Worm (Caenorhabditis elegans) whole organism, L3 larva: Measurements from ENCODE around the gene Y39A1A.31.

ENCODE experiments used
- R02D3.7 ChIP-seq: fragments of 150-350 bp; optimal IDR thresholded peaks from 2 replicates; lab custom pipeline; 2014; ENCODE audit warnings: missing biosample characterization, missing genetic modification characterization
- ZK546.5 ChIP-seq: sonication (generic microtip); optimal IDR thresholded peaks from 2 replicates; lab custom pipeline; 2017; ENCODE audit warnings: missing biosample characterization, missing genetic modification characterization
- aly-2 ChIP-seq: fragments of 150-350 bp; optimal IDR thresholded peaks from 2 replicates; lab custom pipeline; 2014; ENCODE audit warnings: missing biosample characterization, missing genetic modification characterization
- ama-1 ChIP-seq: fragments of 150-350 bp; optimal IDR thresholded peaks from 2 replicates; lab custom pipeline; 2018
- ceh-16 ChIP-seq: sonication (generic microtip); optimal IDR thresholded peaks from 2 replicates; lab custom pipeline; 2017; ENCODE audit warnings: missing biosample characterization, missing genetic modification characterization
- ceh-28 ChIP-seq: fragments of 150-350 bp; optimal IDR thresholded peaks from 2 replicates; lab custom pipeline; 2014; ENCODE audit warnings: missing biosample characterization, missing genetic modification reagents, missing genetic modification characterization
- ceh-82 ChIP-seq: fragments of 150-350 bp; optimal IDR thresholded peaks from 2 replicates; lab custom pipeline; 2014; ENCODE audit warnings: missing biosample characterization, missing genetic modification characterization
- ceh-9 ChIP-seq: sonication (generic microtip); optimal IDR thresholded peaks from 2 replicates; lab custom pipeline; 2018; ENCODE audit warnings: missing biosample characterization, missing genetic modification characterization
- daf-12 ChIP-seq: fragments of 150-350 bp; optimal IDR thresholded peaks from 2 replicates; lab custom pipeline; 2014; ENCODE audit warnings: missing biosample characterization, missing genetic modification reagents, missing genetic modification characterization
- egl-27 ChIP-seq: sonication (generic microtip); optimal IDR thresholded peaks from 4 replicates; lab custom pipeline; 2017; ENCODE audit warnings: missing biosample characterization, missing genetic modification reagents, missing genetic modification characterization
- egl-5 ChIP-seq: fragments of 150-350 bp; optimal IDR thresholded peaks from 2 replicates; lab custom pipeline; 2017; ENCODE audit warnings: missing biosample characterization, missing genetic modification reagents, missing genetic modification characterization, inconsistent platforms
- elt-1 ChIP-seq: fragments of 150-350 bp; optimal IDR thresholded peaks from 2 replicates; lab custom pipeline; 2014; ENCODE audit warnings: missing biosample characterization, missing genetic modification characterization
- elt-2 ChIP-seq: sonication (generic microtip); optimal IDR thresholded peaks from 2 replicates; lab custom pipeline; 2016; ENCODE audit warnings: missing genetic modification reagents, mild to moderate bottlenecking, missing genetic modification characterization, missing compliant biosample characterization
- elt-3 ChIP-seq, 3 experiments: fragments of 150-350 bp in 1 of 3; sonication (generic microtip) in 2 of 3; optimal IDR thresholded peaks; 2 replicates in 2 of 3; 4 replicates in 1 of 3; lab custom pipeline; 2014 to 2017; ENCODE audit warnings: missing biosample characterization in 3 of 3, missing genetic modification characterization in 3 of 3
- eor-1 ChIP-seq, 2 experiments: fragments of 150-350 bp; optimal IDR thresholded peaks; 2 replicates each; lab custom pipeline; 2014 to 2018; ENCODE audit warnings: missing biosample characterization in 2 of 2, missing genetic modification characterization in 2 of 2
- fkh-10 ChIP-seq: sonication (generic microtip); optimal IDR thresholded peaks from 2 replicates; lab custom pipeline; 2017; ENCODE audit warnings: missing biosample characterization, missing genetic modification reagents, missing genetic modification characterization
- fkh-2 ChIP-seq: fragments of 150-350 bp; optimal IDR thresholded peaks from 2 replicates; lab custom pipeline; 2014; ENCODE audit warnings: missing biosample characterization, missing genetic modification reagents, missing genetic modification characterization
- fos-1 ChIP-seq: fragments of 150-350 bp; optimal IDR thresholded peaks from 2 replicates; lab custom pipeline; 2014; ENCODE audit warnings: missing biosample characterization, missing genetic modification characterization
- hmg-11 ChIP-seq: sonication (generic microtip); optimal IDR thresholded peaks from 2 replicates; lab custom pipeline; 2016; ENCODE audit warnings: missing genetic modification characterization, missing compliant biosample characterization
- jun-1 ChIP-seq: fragments of 150-350 bp; optimal IDR thresholded peaks from 2 replicates; lab custom pipeline; 2014; ENCODE audit warnings: missing biosample characterization, missing genetic modification reagents, missing genetic modification characterization
- lin-15B ChIP-seq: fragments of 150-350 bp; optimal IDR thresholded peaks from 2 replicates; lab custom pipeline; 2014; ENCODE audit warnings: missing biosample characterization, missing genetic modification characterization
- lin-39 ChIP-seq: fragments of 150-350 bp; optimal IDR thresholded peaks from 2 replicates; lab custom pipeline; 2018; ENCODE audit warnings: missing biosample characterization, missing genetic modification reagents, missing genetic modification characterization
- lsy-12 ChIP-seq: sonication (generic microtip); optimal IDR thresholded peaks from 2 replicates; lab custom pipeline; 2016; ENCODE audit warnings: mild to moderate bottlenecking, missing genetic modification characterization, missing compliant biosample characterization
- mdl-1 ChIP-seq: fragments of 150-350 bp; optimal IDR thresholded peaks from 2 replicates; lab custom pipeline; 2014; ENCODE audit warnings: missing biosample characterization, missing genetic modification characterization
- mml-1 ChIP-seq: fragments of 150-350 bp; sonication (generic microtip); optimal IDR thresholded peaks from 3 replicates; lab custom pipeline; 2014; ENCODE audit warnings: missing biosample characterization, missing genetic modification characterization
- nfya-1 ChIP-seq: sonication (generic microtip); optimal IDR thresholded peaks from 2 replicates; lab custom pipeline; 2017; ENCODE audit warnings: missing genetic modification characterization, mild to moderate bottlenecking, missing compliant biosample characterization, antibody characterized with exemption, moderate library complexity; ENCODE audit not compliant: insufficient read depth
- nhr-11 ChIP-seq: fragments of 150-350 bp; optimal IDR thresholded peaks from 2 replicates; lab custom pipeline; 2014; ENCODE audit warnings: missing biosample characterization, missing genetic modification characterization
- nhr-12 ChIP-seq: fragments of 150-350 bp; optimal IDR thresholded peaks from 2 replicates; lab custom pipeline; 2014; ENCODE audit warnings: missing biosample characterization, missing genetic modification characterization
- nhr-23 ChIP-seq: fragments of 150-350 bp; optimal IDR thresholded peaks from 2 replicates; lab custom pipeline; 2014; ENCODE audit warnings: missing biosample characterization, missing genetic modification reagents, missing genetic modification characterization
- nhr-237 ChIP-seq: fragments of 150-350 bp; optimal IDR thresholded peaks from 2 replicates; lab custom pipeline; 2014; ENCODE audit warnings: missing biosample characterization, missing genetic modification characterization
- nhr-25 ChIP-seq: sonication (generic microtip); optimal IDR thresholded peaks from 2 replicates; lab custom pipeline; 2017; ENCODE audit warnings: missing biosample characterization, missing genetic modification characterization
- nhr-28 ChIP-seq: fragments of 150-350 bp; optimal IDR thresholded peaks from 2 replicates; lab custom pipeline; 2014; ENCODE audit warnings: missing biosample characterization, missing genetic modification characterization
- nhr-43 ChIP-seq: sonication (generic microtip); optimal IDR thresholded peaks from 2 replicates; lab custom pipeline; 2016; ENCODE audit warnings: mild to moderate bottlenecking, missing genetic modification characterization, missing compliant biosample characterization; ENCODE audit not compliant: poor library complexity, severe bottlenecking
- nhr-67 ChIP-seq: fragments of 150-350 bp; optimal IDR thresholded peaks from 2 replicates; lab custom pipeline; 2014; ENCODE audit warnings: missing biosample characterization, missing genetic modification characterization
- nhr-76 ChIP-seq: fragments of 150-350 bp; sonication (generic microtip); optimal IDR thresholded peaks from 5 replicates; lab custom pipeline; 2014; ENCODE audit warnings: missing biosample characterization, missing genetic modification characterization
- nhr-77 ChIP-seq: fragments of 150-350 bp; optimal IDR thresholded peaks from 2 replicates; lab custom pipeline; 2014; ENCODE audit warnings: missing biosample characterization, missing genetic modification characterization
- pha-4 ChIP-seq: fragments of 150-350 bp; optimal IDR thresholded peaks from 2 replicates; lab custom pipeline; 2014; ENCODE audit warnings: missing biosample characterization, missing genetic modification reagents, missing genetic modification characterization
- pqm-1 ChIP-seq: fragments of 150-350 bp; optimal IDR thresholded peaks from 2 replicates; lab custom pipeline; 2017; ENCODE audit warnings: missing biosample characterization, missing genetic modification characterization, inconsistent platforms
- sea-2 ChIP-seq: fragments of 150-350 bp; sonication (generic microtip); optimal IDR thresholded peaks from 4 replicates; lab custom pipeline; 2014; ENCODE audit warnings: missing biosample characterization, missing genetic modification reagents, missing genetic modification characterization
- skn-1 ChIP-seq: fragments of 150-350 bp; optimal IDR thresholded peaks from 2 replicates; lab custom pipeline; 2014; ENCODE audit warnings: missing biosample characterization, missing genetic modification characterization
- snpc-4 ChIP-seq: fragments of 150-350 bp; optimal IDR thresholded peaks from 2 replicates; lab custom pipeline; 2014; ENCODE audit warnings: missing biosample characterization, missing genetic modification characterization
- tbx-2 ChIP-seq: sonication (generic microtip); optimal IDR thresholded peaks from 2 replicates; lab custom pipeline; 2016; ENCODE audit warnings: mild to moderate bottlenecking, missing genetic modification characterization, missing compliant biosample characterization
- unc-39 ChIP-seq: sonication (generic microtip); optimal IDR thresholded peaks from 4 replicates; lab custom pipeline; 2017; ENCODE audit warnings: missing biosample characterization, missing genetic modification characterization
- unc-62 ChIP-seq: fragments of 150-350 bp; sonication (generic microtip); optimal IDR thresholded peaks from 4 replicates; lab custom pipeline; 2014; ENCODE audit warnings: missing biosample characterization, missing genetic modification reagents, missing genetic modification characterization
- zag-1 ChIP-seq: fragments of 150-350 bp; optimal IDR thresholded peaks from 2 replicates; lab custom pipeline; 2014; ENCODE audit warnings: missing biosample characterization, missing genetic modification characterization
- ztf-11 ChIP-seq: fragments of 150-350 bp; optimal IDR thresholded peaks from 2 replicates; lab custom pipeline; 2014; ENCODE audit warnings: missing biosample characterization, missing genetic modification characterization
- ztf-4 ChIP-seq: fragments of 150-350 bp; optimal IDR thresholded peaks from 2 replicates; lab custom pipeline; 2014; ENCODE audit warnings: missing biosample characterization, missing genetic modification characterization

The Y39A1A.31 gene

ce11 chrIII:10717479-10717878, 28.5 kb upstream of the Y39A1A.31 start:
- peak; percentile 17 for TF ChIP-seq lsy-12
- peak; percentile 63 for TF ChIP-seq elt-2 (tag; lab: Kevin White, UChicago)
- peak; percentile 87 for TF ChIP-seq nhr-23 (tag; lab: Kevin White, UChicago)
- no peak for TF ChIP-seq ztf-11 (tag; lab: Kevin White, UChicago)
- no peak for TF ChIP-seq hmg-11
- peak; percentile 96 for TF ChIP-seq ama-1
- peak; percentile 31 for TF ChIP-seq unc-39 (tag; lab: Kevin White, UChicago)
- no peak for TF ChIP-seq pha-4
- TF ChIP-seq egl-27 (tag; lab: Kevin White, UChicago): no peak
- no peak for TF ChIP-seq fkh-2 (tag; lab: Kevin White, UChicago)
- no peak for TF ChIP-seq nhr-67
- TF ChIP-seq ceh-82 (tag; lab: Kevin White, UChicago): no peak
- TF ChIP-seq nhr-77 (tag; lab: Kevin White, UChicago): no peak
- TF ChIP-seq skn-1: no peak
- TF ChIP-seq nfya-1 (tag; lab: Kevin White, UChicago): peak; percentile 64
- TF ChIP-seq ceh-9 (tag; lab: Kevin White, UChicago): no peak
- TF ChIP-seq pqm-1 (tag; lab: Kevin White, UChicago): peak; percentile 63
- TF ChIP-seq egl-5 (tag; lab: Kevin White, UChicago): no peak
- no peak for TF ChIP-seq mml-1 (tag; lab: Kevin White, UChicago)
- no peak for TF ChIP-seq snpc-4
- TF ChIP-seq fos-1 (tag; lab: Kevin White, UChicago): no peak
- no peak for TF ChIP-seq unc-62 (GFP tag; lab: Kevin White, UChicago)
- TF ChIP-seq zag-1: no peak
- peak; percentile 93 for TF ChIP-seq nhr-25 (tag; lab: Kevin White, UChicago)
- TF ChIP-seq nhr-237 (tag; lab: Kevin White, UChicago): no peak
- TF ChIP-seq nhr-12: no peak
- TF ChIP-seq daf-12 (tag; lab: Kevin White, UChicago): no peak
- TF ChIP-seq lin-39 (tag; lab: Kevin White, UChicago): no peak
- peak; percentile 41 to 67 (median 55) for TF ChIP-seq elt-3 (tag; optimal IDR thresholded peaks at IDR 0.05; lab: Kevin White, UChicago)
- TF ChIP-seq eor-1 (tag; optimal IDR thresholded peaks at IDR 0.05; lab: Kevin White, UChicago): no peak
- TF ChIP-seq mdl-1: peak; percentile 61
- no peak for TF ChIP-seq elt-1 (tag; lab: Kevin White, UChicago)
- peak; percentile 87 for TF ChIP-seq ztf-4 (tag; lab: Kevin White, UChicago)
- no peak for TF ChIP-seq lin-15B (tag; lab: Kevin White, UChicago)
- peak; percentile 40 for TF ChIP-seq nhr-76 (tag; lab: Kevin White, UChicago)
- peak; percentile 46 for TF ChIP-seq ceh-28 (tag; lab: Kevin White, UChicago)
- TF ChIP-seq nhr-11: no peak
- TF ChIP-seq aly-2 (tag; lab: Kevin White, UChicago): no peak
- TF ChIP-seq ZK546.5 (tag; lab: Kevin White, UChicago): no peak
- no peak for TF ChIP-seq fkh-10 (GFP tag; lab: Kevin White, UChicago)
- no peak for TF ChIP-seq nhr-28 (tag; lab: Kevin White, UChicago)
- no peak for TF ChIP-seq sea-2
- peak; percentile 96 for TF ChIP-seq nhr-43
- peak; percentile 42 for TF ChIP-seq jun-1 (tag; lab: Kevin White, UChicago)
- peak; percentile 41 for TF ChIP-seq tbx-2 (tag; lab: Kevin White, UChicago)
- TF ChIP-seq R02D3.7 (tag; lab: Kevin White, UChicago): peak; percentile 19
- TF ChIP-seq ceh-16 (tag; lab: Kevin White, UChicago): no peak
- TF ChIP-seq, all 47 proteins: peak for 17

ce11 chrIII:10716091-10716490, 27.1 kb upstream of the Y39A1A.31 start, which contains the start of gene W09D10.4:
Gene W09D10.4, minus strand, starts transcription at chrIII:10716191.
- TF ChIP-seq unc-62 (GFP tag; lab: Kevin White, UChicago): no peak
- no peak for TF ChIP-seq nfya-1 (tag; lab: Kevin White, UChicago)
- TF ChIP-seq ceh-82 (tag; lab: Kevin White, UChicago): no peak
- peak; percentile 27 for TF ChIP-seq ama-1
- TF ChIP-seq nhr-76 (tag; lab: Kevin White, UChicago): no peak
- TF ChIP-seq aly-2 (tag; lab: Kevin White, UChicago): no peak
- TF ChIP-seq nhr-67: no peak
- TF ChIP-seq fkh-2 (tag; lab: Kevin White, UChicago): no peak
- no peak for TF ChIP-seq pqm-1 (tag; lab: Kevin White, UChicago)
- TF ChIP-seq ceh-28 (tag; lab: Kevin White, UChicago): no peak
- no peak for TF ChIP-seq nhr-12
- peak; percentile 3 for TF ChIP-seq elt-2 (tag; lab: Kevin White, UChicago)
- TF ChIP-seq unc-39 (tag; lab: Kevin White, UChicago): no peak
